Worm (Caenorhabditis elegans) whole organism, L4/young adult: ENCODE results near the gene srv-3.

Source experiments
- W03F9.2 ChIP-seq: fragments of 150-350 bp; optimal IDR thresholded peaks from 2 replicates; lab custom pipeline; 2014; ENCODE audit warnings: missing biosample characterization, missing genetic modification characterization
- dao-5 ChIP-seq: sonication (generic microtip); optimal IDR thresholded peaks from 2 replicates; lab custom pipeline; 2016; ENCODE audit warnings: missing genotype, missing genetic modification characterization, moderate library complexity, missing compliant biosample characterization
- him-1 ChIP-seq: sonication (generic microtip); optimal IDR thresholded peaks from 2 replicates; lab custom pipeline; 2016; ENCODE audit warnings: missing genotype, missing genetic modification reagents, missing genetic modification characterization, missing compliant biosample characterization

DNA sequence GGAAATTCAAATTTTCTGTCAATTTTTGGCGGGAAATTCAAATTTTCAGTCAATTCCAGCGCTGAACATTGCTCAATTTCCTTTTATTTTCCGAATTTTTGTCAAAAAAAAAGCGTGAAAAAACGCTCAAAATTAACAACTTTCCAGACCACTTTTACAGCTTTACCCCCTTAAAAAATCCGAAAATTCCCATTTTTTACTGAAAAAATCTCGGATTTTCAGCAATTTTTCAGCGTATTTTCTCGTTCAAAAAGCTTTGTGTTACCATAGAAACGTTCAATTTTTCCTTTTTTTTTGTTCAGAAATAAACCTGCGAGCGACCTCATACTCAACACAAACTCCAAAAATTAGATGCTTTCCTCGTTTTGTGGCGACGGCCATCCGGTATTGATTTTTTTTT lies 34.2 kb downstream of the srv-3 start, which contains the start of gene mrp-7:
- TF ChIP-seq him-1 (tag; lab: Kevin White, UChicago) (no peak), dao-5 (tag; lab: Kevin White, UChicago) (no peak), W03F9.2 (no peak)
